Worm (Caenorhabditis elegans) whole organism, mixed stage, embryonic: ENCODE data around the gene idpp-12.

ENCODE experiments used
- elt-1 ChIP-seq: sonication (generic microtip); optimal IDR thresholded peaks from 2 replicates; lab custom pipeline; 2017; ENCODE audit warnings: missing genetic modification characterization, mild to moderate bottlenecking, missing compliant biosample characterization, antibody characterized with exemption, moderate library complexity, borderline replicate concordance; ENCODE audit not compliant: insufficient read depth
- flh-1 ChIP-seq: fragments of 200-800 bp; sonication (Bioruptor generic); optimal IDR thresholded peaks from 2 replicates; lab custom pipeline; 2018; ENCODE audit warnings: mild to moderate bottlenecking, missing genetic modification characterization, moderate library complexity, missing compliant biosample characterization
- hlh-1 ChIP-seq: fragments of 150-350 bp; optimal IDR thresholded peaks from 2 replicates; lab custom pipeline; 2014; ENCODE audit warnings: missing biosample characterization, missing genetic modification reagents, missing genetic modification characterization
- nhr-76 ChIP-seq: sonication (generic microtip); optimal IDR thresholded peaks from 2 replicates; lab custom pipeline; 2017; ENCODE audit warnings: missing biosample characterization, missing genetic modification characterization
- unc-62 ChIP-seq: fragments of 150-350 bp; optimal IDR thresholded peaks from 2 replicates; lab custom pipeline; 2014; ENCODE audit warnings: missing biosample characterization, missing genetic modification reagents, missing genetic modification characterization

DNA sequence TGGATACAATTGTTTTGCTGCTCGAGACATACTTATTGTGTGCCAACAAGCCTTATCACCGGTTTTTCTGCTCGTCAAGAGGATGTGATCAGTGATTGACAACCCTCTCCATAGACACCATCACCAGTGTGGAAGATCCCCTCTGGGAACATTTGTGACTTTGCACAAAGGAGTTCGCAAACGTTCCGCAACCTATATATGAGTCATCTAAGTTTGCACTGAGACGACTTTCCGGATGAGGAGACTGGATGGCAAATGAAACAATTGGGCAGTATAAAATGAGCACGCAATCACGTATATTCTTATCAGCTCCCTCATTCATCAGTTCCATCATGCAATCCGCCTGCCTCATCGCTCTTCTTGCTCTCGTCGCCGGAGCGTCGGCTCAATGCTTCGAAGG, 3.3 kb upstream of the idpp-12 start, which contains the start of gene W08E12.5:
- TF ChIP-seq unc-62 (GFP tag; lab: Kevin White, UChicago) (no peak), hlh-1 (tag; lab: Kevin White, UChicago) (no peak), elt-1 (tag; lab: Kevin White, UChicago) (no peak), flh-1 (GFP tag; lab: Kevin White, UChicago) (no peak), nhr-76 (tag; lab: Kevin White, UChicago) (no peak)
